Worm (Caenorhabditis elegans): Measurements from ENCODE around the gene swt-4.
A peak's percentile ranks its signal among the peaks of the same experiment; 100 is the strongest.

Gene swt-4

ce11 chrIII:10580206-10580605 is 48.7 kb downstream of the swt-4 start:
- no peak for TF ChIP-seq nhr-67 (tag; optimal IDR thresholded peaks at IDR 0.05)
- TF ChIP-seq snpc-4 (tag; optimal IDR thresholded peaks at IDR 0.05): peak; percentile 24

- TF ChIP-seq nhr-28 (tag; optimal IDR thresholded peaks at IDR 0.05) (no peak), nhr-43 (tag; optimal IDR thresholded peaks at IDR 0.05; ENCODE audit: poor library complexity, severe bottlenecking) (no peak), ceh-82 (tag; optimal IDR thresholded peaks at IDR 0.05) (no peak), pqm-1 (tag; optimal IDR thresholded peaks at IDR 0.05) (no peak), ceh-28 (tag; optimal IDR thresholded peaks at IDR 0.05) (no peak), nhr-23 (tag; optimal IDR thresholded peaks at IDR 0.05) (no peak), pha-4 (tag; optimal IDR thresholded peaks at IDR 0.05) (no peak)
Observed at ce11 chrIII:10578873-10579272, 50.1 kb downstream of the swt-4 start.

- TF ChIP-seq nhr-25 (tag; optimal IDR thresholded peaks at IDR 0.05): peak; percentile 49
- TF ChIP-seq egl-27 (tag; optimal IDR thresholded peaks at IDR 0.05): no peak
Observed at ce11 chrIII:10577782-10578181, 51.2 kb downstream of the swt-4 start.

Measured in whole organism, L3 larva.